Fruit fly (Drosophila melanogaster) Kc167 (cell line): ENCODE measurements around the gene Sf3b6.

ENCODE experiments used
- Myc ChIP-seq: fragments of >200 bp; optimal IDR thresholded peaks from 2 replicates; lab custom pipeline; 2017; ENCODE audit warnings: missing external identifiers
- Sin3A ChIP-seq: fragments of >200 bp; optimal IDR thresholded peaks from 2 replicates; lab custom pipeline; 2018; ENCODE audit warnings: missing external identifiers
- insv ChIP-seq: fragments of >200 bp; optimal IDR thresholded peaks from 3 replicates; lab custom pipeline; 2018; ENCODE audit warnings: missing external identifiers
- psq ChIP-seq: fragments of >200 bp; optimal IDR thresholded peaks from 2 replicates; lab custom pipeline; 2017; ENCODE audit warnings: missing external identifiers

dm6 chr3L:6154951-6155394 lies 38.0 kb downstream of the Sf3b6 start:
- TF ChIP-seq Sin3A (lab: Kevin White, UChicago) (no peak), psq (lab: Kevin White, UChicago) (no peak), insv (lab: Kevin White, UChicago) (no peak), Myc (lab: Kevin White, UChicago) (no peak)
